Fruit fly (Drosophila melanogaster): Measurements from ENCODE around the gene Jasper.

Jasper gene

dm6 chr3R:30014977-30015514 lies 37.3 kb upstream of the Jasper start, which contains the start of gene CG7920 (continued):
- TF ChIP-seq CG32006 (GFP tag; optimal IDR thresholded peaks at IDR 0.05) (peak; percentile 12), pdm3 (GFP tag; optimal IDR thresholded peaks at IDR 0.05) (no peak), spab (GFP tag; optimal IDR thresholded peaks at IDR 0.05) (no peak), Smox (GFP tag; optimal IDR thresholded peaks at IDR 0.05) (no peak), fd59A (GFP tag; optimal IDR thresholded peaks at IDR 0.05) (no peak), Ets21C (GFP tag; optimal IDR thresholded peaks at IDR 0.05) (no peak), CG11762 (GFP tag; optimal IDR thresholded peaks at IDR 0.05; ENCODE audit: insufficient read depth) (no peak), CG34406 (GFP tag; optimal IDR thresholded peaks at IDR 0.05) (peak; percentile 7), Blimp-1 (GFP tag; optimal IDR thresholded peaks at IDR 0.05) (no peak), dsx (GFP tag; optimal IDR thresholded peaks at IDR 0.05; ENCODE audit: poor library complexity, severe bottlenecking) (peak; percentile 42), Eip75B (GFP tag; optimal IDR thresholded peaks at IDR 0.05) (peak; percentile 42), CG6808 (GFP tag; optimal IDR thresholded peaks at IDR 0.05) (peak; percentile 31), salr (GFP tag; optimal IDR thresholded peaks at IDR 0.05) (no peak), Hr38 (GFP tag; optimal IDR thresholded peaks at IDR 0.05) (no peak), Sox102F (GFP tag; optimal IDR thresholded peaks at IDR 0.05) (peak; percentile 25), CG6792 (GFP tag; optimal IDR thresholded peaks at IDR 0.05) (peak; percentile 16), Met (GFP tag; optimal IDR thresholded peaks at IDR 0.05) (no peak)

dm6 chr3R:30021009-30021408 lies 31.3 kb upstream of the Jasper start:
- TF ChIP-seq Eip93F (GFP tag; optimal IDR thresholded peaks at IDR 0.05) (no peak), Blimp-1 (GFP tag; optimal IDR thresholded peaks at IDR 0.05) (no peak), pdm3 (GFP tag; optimal IDR thresholded peaks at IDR 0.05) (no peak), cyc (GFP tag; optimal IDR thresholded peaks at IDR 0.05) (peak; percentile 5), topi (GFP tag; optimal IDR thresholded peaks at IDR 0.05) (peak; percentile 12), CG16779 (tag; optimal IDR thresholded peaks at IDR 0.05) (no peak), Smox (GFP tag; optimal IDR thresholded peaks at IDR 0.05) (peak; percentile 14), CG11902 (GFP tag; optimal IDR thresholded peaks at IDR 0.05) (no peak), fkh (GFP tag; optimal IDR thresholded peaks at IDR 0.05) (no peak), vri (GFP tag; optimal IDR thresholded peaks at IDR 0.05) (no peak), spab (GFP tag; optimal IDR thresholded peaks at IDR 0.05) (no peak), svp (GFP tag) (peak; percentile 52), CG8319 (GFP tag; optimal IDR thresholded peaks at IDR 0.05) (no peak), CG3032 (tag; optimal IDR thresholded peaks at IDR 0.05) (peak; percentile 23), CG7368 (GFP tag; optimal IDR thresholded peaks at IDR 0.05) (no peak), fd59A (GFP tag; optimal IDR thresholded peaks at IDR 0.05) (peak; percentile 25), CG11762 (GFP tag; optimal IDR thresholded peaks at IDR 0.05; ENCODE audit: insufficient read depth) (no peak), Lpt (GFP tag; optimal IDR thresholded peaks at IDR 0.05) (no peak), CG31627 (GFP tag; optimal IDR thresholded peaks at IDR 0.05) (no peak), Gug (GFP tag; IDR thresholded peaks at IDR 0.05) (peak; percentile 50; the same call in 1 of the 2 replicates), dsx (GFP tag; optimal IDR thresholded peaks at IDR 0.05; ENCODE audit: poor library complexity, severe bottlenecking) (no peak), CG8632 (GFP tag; optimal IDR thresholded peaks at IDR 0.05) (no peak), CG10669 (GFP tag; optimal IDR thresholded peaks at IDR 0.05) (peak; percentile 9), CG6276 (GFP tag; optimal IDR thresholded peaks at IDR 0.05) (peak; percentile 56), dac (GFP tag; optimal IDR thresholded peaks at IDR 0.05) (peak; percentile 13), Ets21C (GFP tag; optimal IDR thresholded peaks at IDR 0.05) (no peak), CG9139 (GFP tag; optimal IDR thresholded peaks at IDR 0.05) (no peak), Hr4 (GFP tag; optimal IDR thresholded peaks at IDR 0.05) (no peak), Sox14 (GFP tag; optimal IDR thresholded peaks at IDR 0.05) (peak; percentile 7), CG8119 (GFP tag; IDR thresholded peaks at IDR 0.05) (peak; percentile 52), OdsH (GFP tag; optimal IDR thresholded peaks at IDR 0.05) (no peak), CG32006 (GFP tag; optimal IDR thresholded peaks at IDR 0.05) (peak; percentile 62), CG10631 (GFP tag; optimal IDR thresholded peaks at IDR 0.05) (peak; percentile 12), Hr38 (GFP tag; optimal IDR thresholded peaks at IDR 0.05) (no peak), Hr39 (GFP tag; optimal IDR thresholded peaks at IDR 0.05) (peak; percentile 8), Sox15 (GFP tag; optimal IDR thresholded peaks at IDR 0.05) (no peak), acj6 (GFP tag; optimal IDR thresholded peaks at IDR 0.05) (peak; percentile 9), Eip75B (GFP tag; optimal IDR thresholded peaks at IDR 0.05) (no peak), CG6854 (GFP tag; optimal IDR thresholded peaks at IDR 0.05) (no peak), eg (GFP tag; IDR thresholded peaks at IDR 0.05) (peak; percentile 86), CG3919 (GFP tag; optimal IDR thresholded peaks at IDR 0.05) (peak; percentile 31), CG15336 (GFP tag; IDR thresholded peaks at IDR 0.05) (peak; percentile 72)

Measured in whole organism, prepupa.